Worm (Caenorhabditis elegans) whole organism, L1 larva: ENCODE data around the gene ZK1010.2.

Experiments used
- aha-1 ChIP-seq: fragments of 150-350 bp; optimal IDR thresholded peaks from 2 replicates; lab custom pipeline; 2014; ENCODE audit warnings: missing biosample characterization, missing genetic modification characterization
- aly-2 ChIP-seq: fragments of 150-350 bp; optimal IDR thresholded peaks from 2 replicates; lab custom pipeline; 2014; ENCODE audit warnings: missing biosample characterization, missing genetic modification characterization
- ama-1 ChIP-seq: fragments of 150-350 bp; optimal IDR thresholded peaks from 2 replicates; lab custom pipeline; 2014
- blmp-1 ChIP-seq: fragments of 150-350 bp; optimal IDR thresholded peaks from 2 replicates; lab custom pipeline; 2014; ENCODE audit warnings: missing biosample characterization, missing genetic modification characterization
- nhr-237 ChIP-seq: fragments of 150-350 bp; optimal IDR thresholded peaks from 2 replicates; lab custom pipeline; 2014; ENCODE audit warnings: missing biosample characterization, missing genetic modification characterization
- nhr-76 ChIP-seq: sonication (generic microtip); optimal IDR thresholded peaks from 2 replicates; lab custom pipeline; 2017; ENCODE audit warnings: missing biosample characterization, missing genetic modification characterization
- unc-62 ChIP-seq: fragments of 150-350 bp; optimal IDR thresholded peaks from 2 replicates; lab custom pipeline; 2014; ENCODE audit warnings: missing biosample characterization, missing genetic modification reagents, missing genetic modification characterization
- xbp-1 ChIP-seq: sonication (generic microtip); optimal IDR thresholded peaks from 2 replicates; lab custom pipeline; 2016; ENCODE audit warnings: missing genetic modification characterization, missing compliant biosample characterization

DNA sequence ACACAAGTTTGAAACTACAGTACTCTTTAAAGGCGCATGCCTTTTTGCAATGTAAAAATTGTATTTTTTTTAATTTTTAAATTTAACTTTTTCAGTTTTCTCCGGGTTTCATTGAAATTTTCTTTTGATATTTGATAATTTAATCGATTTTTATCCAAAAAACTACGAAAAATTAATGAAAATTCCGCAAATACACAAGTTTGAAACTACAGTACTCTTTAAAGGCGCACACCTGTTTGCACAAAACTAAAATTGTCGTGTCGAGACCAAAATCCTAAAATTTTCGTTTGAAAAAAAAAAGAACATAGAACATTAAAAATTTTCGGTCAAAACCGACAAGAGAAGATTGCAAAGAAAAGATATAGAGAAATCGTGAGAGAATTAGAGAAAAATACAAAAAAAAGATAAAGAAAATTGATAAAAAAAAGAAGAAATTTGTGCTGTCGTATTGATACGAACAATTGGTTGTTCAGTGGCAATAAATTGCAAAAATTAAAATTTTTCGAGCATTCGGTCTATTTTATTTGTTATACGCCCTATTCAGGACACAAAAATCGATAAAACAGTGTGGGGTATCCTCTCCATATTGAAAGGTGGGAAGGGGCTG, 10.1 kb downstream of the ZK1010.2 start:
- TF ChIP-seq unc-62 (GFP tag; lab: Kevin White, UChicago) (no peak), xbp-1 (tag; lab: Kevin White, UChicago) (no peak), aha-1 (tag; lab: Kevin White, UChicago) (no peak), nhr-76 (tag; lab: Kevin White, UChicago) (no peak), blmp-1 (tag; lab: Kevin White, UChicago) (no peak), ama-1 (lab: Kevin White, UChicago) (no peak), nhr-237 (tag; lab: Kevin White, UChicago) (no peak), aly-2 (tag; lab: Kevin White, UChicago) (no peak)
